Fruit fly (Drosophila melanogaster): Measurements from ENCODE around the gene JMJD6.

DNA sequence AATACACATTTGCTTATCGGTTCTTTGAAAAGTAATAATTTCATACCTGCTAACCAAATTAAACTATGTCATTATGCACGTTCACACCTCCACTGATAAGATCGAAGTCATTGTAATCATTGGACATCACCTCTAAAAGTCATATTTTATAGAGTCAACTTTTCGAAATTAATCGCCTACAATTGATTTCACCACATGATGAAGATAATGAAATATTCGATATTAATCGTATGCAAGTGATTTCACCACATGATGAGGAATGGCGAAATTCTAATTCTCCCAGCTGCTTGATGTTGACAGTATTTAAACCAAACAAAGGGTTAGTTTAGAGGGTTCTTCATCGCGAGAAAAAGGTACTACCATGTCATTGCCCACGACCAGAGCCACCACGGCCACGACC lies 13.5 kb upstream of the JMJD6 start, which contains the start of gene CG18596:
- TF ChIP-seq usp (GFP tag; optimal IDR thresholded peaks at IDR 0.05), result no peak
- no peak for TF ChIP-seq Dll (optimal IDR thresholded peaks at IDR 0.05)
